Fruit fly (Drosophila melanogaster) whole organism, embryonic: ENCODE data around the gene CRAT.

Experiments used
- CG10147 ChIP-seq: fragments of 200-800 bp; sonication (Bioruptor generic); optimal IDR thresholded peaks from 2 replicates; lab custom pipeline; 2019; ENCODE audit warnings: missing biosample characterization, mild to moderate bottlenecking, missing genetic modification characterization, moderate library complexity
- CG11093 ChIP-seq: fragments of 200-800 bp; sonication (Bioruptor generic); IDR thresholded peaks from 3 replicates; pipeline ENCODE4 v1.3.6; 2022; ENCODE audit warnings: missing biosample characterization, missing genetic modification characterization
- CG12299 ChIP-seq: fragments of 200-800 bp; sonication (Bioruptor generic); optimal IDR thresholded peaks from 2 replicates; lab custom pipeline; 2018; ENCODE audit warnings: missing biosample characterization, mild to moderate bottlenecking, missing genetic modification characterization
- CG13287 ChIP-seq: fragments of 200-800 bp; sonication (Bioruptor generic); IDR thresholded peaks from 2 replicates; pipeline ENCODE4 v1.3.6; 2022; ENCODE audit warnings: missing biosample characterization, missing genetic modification characterization; ENCODE audit not compliant: partially characterized antibody
- CG16815 ChIP-seq: fragments of 200-800 bp; sonication (Bioruptor generic); optimal IDR thresholded peaks from 3 replicates; lab custom pipeline; 2017; ENCODE audit warnings: missing biosample characterization, mild to moderate bottlenecking, missing genetic modification characterization
- CG17328 ChIP-seq: fragments of 200-800 bp; sonication (Bioruptor generic); IDR thresholded peaks from 2 replicates; pipeline ENCODE4 v1.3.6; 2022; ENCODE audit warnings: missing biosample characterization, missing genetic modification characterization
- CG17912 ChIP-seq: fragments of 200-800 bp; sonication (Bioruptor generic); optimal IDR thresholded peaks from 2 replicates; lab custom pipeline; 2018; ENCODE audit warnings: missing biosample characterization, mild to moderate bottlenecking, missing genetic modification characterization
- CG1832 ChIP-seq: fragments of 200-800 bp; sonication (Bioruptor generic); optimal IDR thresholded peaks from 2 replicates; lab custom pipeline; 2017; ENCODE audit warnings: missing biosample characterization, mild to moderate bottlenecking, missing genetic modification characterization, inconsistent platforms
- CG18476 ChIP-seq: fragments of 200-800 bp; sonication (Bioruptor generic); optimal IDR thresholded peaks from 2 replicates; lab custom pipeline; 2016; ENCODE audit warnings: missing biosample characterization, mild to moderate bottlenecking, missing genetic modification characterization
- CG3407 ChIP-seq: fragments of 200-800 bp; sonication (Bioruptor generic); optimal IDR thresholded peaks from 2 replicates; lab custom pipeline; 2018; ENCODE audit warnings: missing biosample characterization, mild to moderate bottlenecking, missing genetic modification characterization
- CG4617 ChIP-seq: fragments of 200-800 bp; sonication (Bioruptor generic); optimal IDR thresholded peaks from 3 replicates; lab custom pipeline; 2016; ENCODE audit warnings: missing biosample characterization, missing genetic modification characterization, borderline replicate concordance
- CG6791 ChIP-seq: fragments of 200-800 bp; sonication (Bioruptor generic); IDR thresholded peaks from 3 replicates; pipeline ENCODE4 v1.3.6; 2022; ENCODE audit warnings: missing biosample characterization, missing genetic modification characterization; ENCODE audit not compliant: partially characterized antibody
- CG7357 ChIP-seq: fragments of 200-800 bp; sonication (Bioruptor generic); IDR thresholded peaks from 3 replicates; pipeline ENCODE4 v1.3.6; 2022; ENCODE audit warnings: missing biosample characterization, missing genetic modification characterization
- CG9727 ChIP-seq: fragments of 200-800 bp; sonication (Bioruptor generic); optimal IDR thresholded peaks from 3 replicates; lab custom pipeline; 2017; ENCODE audit warnings: missing biosample characterization, mild to moderate bottlenecking, missing genetic modification characterization
- Doc2 ChIP-seq: fragments of 200-800 bp; sonication (Bioruptor generic); IDR thresholded peaks from 2 replicates; pipeline ENCODE4 v1.3.6; 2022; ENCODE audit warnings: missing biosample characterization, missing genetic modification characterization
- Doc3 ChIP-seq: fragments of 200-800 bp; sonication (Bioruptor generic); IDR thresholded peaks from 3 replicates; pipeline ENCODE4 v1.3.6; 2022; ENCODE audit warnings: missing biosample characterization, missing genetic modification characterization; ENCODE audit not compliant: partially characterized antibody
- Gug ChIP-seq: fragments of 200-800 bp; sonication (Bioruptor generic); IDR thresholded peaks from 4 replicates; pipeline ENCODE4 v1.3.6; 2022; ENCODE audit warnings: missing biosample characterization, missing genetic modification characterization
- HLH3B ChIP-seq: fragments of 200-800 bp; sonication (Bioruptor generic); IDR thresholded peaks from 2 replicates; pipeline ENCODE4 v1.3.6; 2022; ENCODE audit warnings: missing biosample characterization, missing genetic modification characterization
- HLH4C ChIP-seq: fragments of 200-800 bp; sonication (Bioruptor generic); IDR thresholded peaks from 3 replicates; pipeline ENCODE4 v1.3.6; 2022; ENCODE audit warnings: missing biosample characterization, missing genetic modification characterization; ENCODE audit not compliant: partially characterized antibody
- Hr39 ChIP-seq: fragments of >200 bp; optimal IDR thresholded peaks from 2 replicates; lab custom pipeline; 2017
- MESR4 ChIP-seq: fragments of 200-800 bp; sonication (Bioruptor generic); optimal IDR thresholded peaks from 2 replicates; lab custom pipeline; 2018; ENCODE audit warnings: missing biosample characterization, mild to moderate bottlenecking, missing genetic modification characterization, moderate library complexity
- NC2β ChIP-seq: fragments of 200-800 bp; sonication (Bioruptor generic); optimal IDR thresholded peaks from 2 replicates; lab custom pipeline; 2016; ENCODE audit warnings: missing biosample characterization, missing genetic modification characterization
- Neu2 ChIP-seq: fragments of 200-800 bp; sonication (Bioruptor generic); optimal IDR thresholded peaks from 3 replicates; lab custom pipeline; 2016; ENCODE audit warnings: missing biosample characterization, missing genetic modification characterization, borderline replicate concordance
- Poxn ChIP-seq: fragments of 200-800 bp; sonication (Bioruptor generic); IDR thresholded peaks from 2 replicates; pipeline ENCODE4 v1.3.6; 2022; ENCODE audit warnings: missing biosample characterization, missing genetic modification characterization
- Rfx ChIP-seq: fragments of 200-800 bp; sonication (Bioruptor generic); IDR thresholded peaks from 2 replicates; pipeline ENCODE4 v1.3.6; 2022; ENCODE audit warnings: missing biosample characterization, missing genetic modification characterization
- Sox100B ChIP-seq: fragments of 200-800 bp; sonication (Bioruptor generic); optimal IDR thresholded peaks from 3 replicates; lab custom pipeline; 2018; ENCODE audit warnings: missing biosample characterization, mild to moderate bottlenecking, missing genetic modification characterization
- Ssrp ChIP-seq: fragments of 200-800 bp; sonication (Bioruptor generic); optimal IDR thresholded peaks from 2 replicates; lab custom pipeline; 2018; ENCODE audit warnings: missing biosample characterization, mild to moderate bottlenecking, missing genetic modification characterization, moderate library complexity
- Tbp ChIP-seq: fragments of >200 bp; optimal IDR thresholded peaks from 2 replicates; lab custom pipeline; 2018; ENCODE audit warnings: missing biosample characterization, missing genetic modification characterization
- Trl ChIP-seq, 3 experiments: fragments of >200 bp in 2 of 3; fragments of 200-800 bp in 1 of 3; sonication (Bioruptor generic) in 1 of 3; optimal IDR thresholded peaks; 2 replicates in 1 of 3; 3 replicates in 2 of 3; lab custom pipeline; 2016 to 2017; ENCODE audit warnings: missing biosample characterization in 1 of 3, missing genetic modification characterization in 1 of 3
- Xrp1 ChIP-seq: fragments of 200-800 bp; sonication (Bioruptor generic); IDR thresholded peaks from 2 replicates; pipeline ENCODE4 v1.3.6; 2022; ENCODE audit warnings: missing biosample characterization, missing genetic modification characterization
- ap ChIP-seq: fragments of 200-800 bp; sonication (Bioruptor generic); IDR thresholded peaks from 2 replicates; pipeline ENCODE4 v1.3.6; 2022; ENCODE audit warnings: missing biosample characterization, missing genetic modification characterization
- cg ChIP-seq: fragments of 200-800 bp; sonication (Bioruptor generic); optimal IDR thresholded peaks from 3 replicates; lab custom pipeline; 2019; ENCODE audit warnings: missing biosample characterization, mild to moderate bottlenecking, missing genetic modification characterization, moderate library complexity
- dan ChIP-seq: fragments of 200-800 bp; sonication (Bioruptor generic); IDR thresholded peaks from 2 replicates; pipeline ENCODE4 v1.3.6; 2022; ENCODE audit warnings: missing biosample characterization, missing genetic modification characterization
- dmrt11E ChIP-seq: fragments of 200-800 bp; sonication (Bioruptor generic); optimal IDR thresholded peaks from 3 replicates; lab custom pipeline; 2018; ENCODE audit warnings: missing biosample characterization, mild to moderate bottlenecking, missing genetic modification characterization, moderate library complexity
- emc ChIP-seq: fragments of 200-800 bp; sonication (Bioruptor generic); optimal IDR thresholded peaks from 2 replicates; lab custom pipeline; 2016; ENCODE audit warnings: missing biosample characterization, missing genetic modification characterization
- ewg ChIP-seq: fragments of 200-800 bp; sonication (Bioruptor generic); optimal IDR thresholded peaks from 3 replicates; lab custom pipeline; 2017; ENCODE audit warnings: mild to moderate bottlenecking, missing biosample characterization, missing genetic modification reagents, missing genetic modification characterization
- exex ChIP-seq: fragments of 200-800 bp; sonication (Bioruptor generic); optimal IDR thresholded peaks from 4 replicates; lab custom pipeline; 2018; ENCODE audit warnings: missing biosample characterization, mild to moderate bottlenecking, missing genetic modification characterization, moderate library complexity
- grn ChIP-seq: fragments of 200-800 bp; sonication (Bioruptor generic); optimal IDR thresholded peaks from 3 replicates; lab custom pipeline; 2017; ENCODE audit warnings: missing biosample characterization, missing genetic modification characterization
- h ChIP-seq: fragments of >200 bp; optimal IDR thresholded peaks from 2 replicates; lab custom pipeline; 2017
- insv ChIP-seq, 2 experiments: fragments of 200-800 bp; sonication (Bioruptor generic); optimal IDR thresholded peaks; 3 replicates each; lab custom pipeline; 2016 to 2018; ENCODE audit warnings: missing biosample characterization in 2 of 2, missing genetic modification characterization in 2 of 2
- jigr1 ChIP-seq: fragments of 200-800 bp; sonication (Bioruptor generic); IDR thresholded peaks from 3 replicates; pipeline ENCODE4 v1.3.6; 2022; ENCODE audit warnings: missing biosample characterization, missing genetic modification characterization
- mam ChIP-seq: fragments of 200-800 bp; sonication (Bioruptor generic); optimal IDR thresholded peaks from 3 replicates; lab custom pipeline; 2016; ENCODE audit warnings: missing biosample characterization, missing genetic modification characterization
- oc ChIP-seq: fragments of 200-800 bp; sonication (Bioruptor generic); optimal IDR thresholded peaks from 2 replicates; lab custom pipeline; 2018; ENCODE audit warnings: missing biosample characterization, mild to moderate bottlenecking, missing genetic modification characterization, moderate library complexity
- pb ChIP-seq: fragments of 200-800 bp; sonication (Bioruptor generic); optimal IDR thresholded peaks from 3 replicates; lab custom pipeline; 2016; ENCODE audit warnings: missing biosample characterization, missing genetic modification characterization
- peb ChIP-seq: fragments of 200-800 bp; sonication (Bioruptor generic); IDR thresholded peaks from 2 replicates; pipeline ENCODE4 v1.3.6; 2022; ENCODE audit warnings: missing biosample characterization, missing genetic modification characterization
- pum ChIP-seq: fragments of 200-800 bp; sonication (Bioruptor generic); optimal IDR thresholded peaks from 2 replicates; lab custom pipeline; 2016; ENCODE audit warnings: missing biosample characterization, missing genetic modification characterization
- pzg ChIP-seq: fragments of 200-800 bp; sonication (Bioruptor generic); optimal IDR thresholded peaks from 3 replicates; lab custom pipeline; 2018; ENCODE audit warnings: missing biosample characterization, mild to moderate bottlenecking, missing genetic modification characterization, moderate library complexity
- stwl ChIP-seq: fragments of 200-800 bp; sonication (Bioruptor generic); optimal IDR thresholded peaks from 3 replicates; lab custom pipeline; 2018; ENCODE audit warnings: missing biosample characterization, mild to moderate bottlenecking, missing genetic modification characterization, moderate library complexity
- toy ChIP-seq: fragments of 200-800 bp; sonication (Bioruptor generic); IDR thresholded peaks from 2 replicates; pipeline ENCODE4 v1.3.6; 2022; ENCODE audit warnings: missing biosample characterization, missing genetic modification characterization
- twi ChIP-seq: fragments of 200-800 bp; optimal IDR thresholded peaks from 2 replicates; lab custom pipeline; 2019; ENCODE audit warnings: missing biosample characterization, mild to moderate bottlenecking, missing genetic modification characterization, moderate library complexity
- yki ChIP-seq: fragments of >200 bp; optimal IDR thresholded peaks from 3 replicates; lab custom pipeline; 2018

CRAT gene

dm6 chr3R:6368100-6368499 is 7.7 kb downstream of the CRAT start, which contains the start of gene CG42724 (continued):
- peak; percentile 39 for TF ChIP-seq CG12299
- TF ChIP-seq peb (GFP tag; lab: Robert Waterston, UW): 0 out of 2 replicates have a peak, but pooled peaks have one; percentile 8
- peak; percentile 25 for TF ChIP-seq emc (GFP tag; lab: Kevin White, UChicago)
- no peak for TF ChIP-seq Sox100B (GFP tag; lab: Kevin White, UChicago)
- no peak for TF ChIP-seq CG1832
- TF ChIP-seq jigr1 (GFP tag; lab: Robert Waterston, UW): no peak
- peak; percentile 86 for TF ChIP-seq pzg (GFP tag; lab: Kevin White, UChicago)
- TF ChIP-seq dmrt11E: no peak
- TF ChIP-seq Rfx (GFP tag; lab: Robert Waterston, UW): peak; percentile 80
- no peak for TF ChIP-seq cg (GFP tag; lab: Kevin White, UChicago)
- no peak; the same call in 2 of the 3 replicates for TF ChIP-seq CG11093
- no peak for TF ChIP-seq insv (GFP tag; optimal IDR thresholded peaks at IDR 0.05; lab: Kevin White, UChicago)
- peak; percentile 50 for TF ChIP-seq HLH3B (GFP tag; lab: Robert Waterston, UW)
- no peak for TF ChIP-seq Ssrp (tag; lab: Kevin White, UChicago)
- peak in 1 of 2 experiments; percentile 48 for TF ChIP-seq Trl (optimal IDR thresholded peaks at IDR 0.05; lab: Kevin White, UChicago)
- TF ChIP-seq Trl (GFP tag; optimal IDR thresholded peaks at IDR 0.05; lab: Kevin White, UChicago): peak; percentile 83
- no peak for TF ChIP-seq CG9727 (GFP tag; lab: Kevin White, UChicago)
- no peak for TF ChIP-seq Hr39
- 0 out of 3 replicates have a peak, but pooled peaks have one; percentile 43 for TF ChIP-seq CG6791 (GFP tag; lab: Robert Waterston, UW)
- peak; percentile 64 for TF ChIP-seq Xrp1
- TF ChIP-seq CG7357: no peak
- peak; percentile 60; the same call in 2 of the 4 replicates for TF ChIP-seq Gug (GFP tag; lab: Robert Waterston, UW)
- TF ChIP-seq Neu2 (GFP tag; lab: Kevin White, UChicago): no peak
- TF ChIP-seq yki (lab: Kevin White, UChicago): no peak
- TF ChIP-seq CG4617: peak; percentile 89
- TF ChIP-seq h: no peak
- peak; percentile 8; the same call in 1 of the 2 replicates for TF ChIP-seq CG13287 (GFP tag; lab: Robert Waterston, UW)
- TF ChIP-seq grn (GFP tag; lab: Kevin White, UChicago): no peak
- TF ChIP-seq MESR4 (GFP tag; lab: Kevin White, UChicago): peak; percentile 76
- TF ChIP-seq ap: no peak
- TF ChIP-seq CG16815: no peak
- no peak for TF ChIP-seq CG17912 (GFP tag; lab: Kevin White, UChicago)
- TF ChIP-seq dan (GFP tag; lab: Robert Waterston, UW): no peak
- TF ChIP-seq exex (tag; lab: Kevin White, UChicago): no peak
- TF ChIP-seq CG3407 (GFP tag; lab: Kevin White, UChicago): no peak
- peak; percentile 57 for TF ChIP-seq stwl (tag; lab: Kevin White, UChicago)
- TF ChIP-seq mam (GFP tag; lab: Kevin White, UChicago): peak; percentile 89
- TF ChIP-seq HLH4C: no peak
- TF ChIP-seq Tbp (GFP tag; lab: Kevin White, UChicago): no peak
- TF ChIP-seq pum (GFP tag; lab: Kevin White, UChicago): peak; percentile 71
- TF ChIP-seq CG17328: 0 out of 2 replicates have a peak, but pooled peaks have one; percentile 30
- TF ChIP-seq pb (GFP tag; lab: Kevin White, UChicago): peak; percentile 9
- no peak for TF ChIP-seq Doc2 (GFP tag; lab: Robert Waterston, UW)
- TF ChIP-seq twi (tag; lab: Kevin White, UChicago): no peak
- no peak for TF ChIP-seq CG10147
- TF ChIP-seq CG18476 (GFP tag; lab: Kevin White, UChicago): no peak
- no peak for TF ChIP-seq toy (GFP tag; lab: Robert Waterston, UW)
- TF ChIP-seq ewg: no peak
- peak; percentile 17; the same call in 1 of the 3 replicates for TF ChIP-seq Doc3 (GFP tag; lab: Robert Waterston, UW)
- no peak for TF ChIP-seq Poxn (GFP tag; lab: Robert Waterston, UW)
- TF ChIP-seq oc (tag; lab: Kevin White, UChicago): no peak
- TF ChIP-seq NC2β (GFP tag; lab: Kevin White, UChicago): peak; percentile 73
